Fruit fly (Drosophila melanogaster) whole organism, embryonic: Measurements from ENCODE around the gene CG33966.

ENCODE experiments used
- CG10431 ChIP-seq: fragments of 200-800 bp; sonication (Bioruptor generic); optimal IDR thresholded peaks from 3 replicates; lab custom pipeline; 2018; ENCODE audit warnings: missing biosample characterization, mild to moderate bottlenecking, missing genetic modification characterization
- CG12155 ChIP-seq: fragments of 200-800 bp; sonication (Bioruptor generic); optimal IDR thresholded peaks from 3 replicates; lab custom pipeline; 2016; ENCODE audit warnings: missing biosample characterization, missing genetic modification characterization
- CG1233 ChIP-seq: fragments of 200-800 bp; sonication (Bioruptor generic); optimal IDR thresholded peaks from 4 replicates; lab custom pipeline; 2018; ENCODE audit warnings: missing biosample characterization, mild to moderate bottlenecking, missing genetic modification characterization
- CG14965 ChIP-seq: fragments of 200-800 bp; sonication (Bioruptor generic); optimal IDR thresholded peaks from 2 replicates; lab custom pipeline; 2016; ENCODE audit warnings: missing biosample characterization, missing genetic modification characterization, borderline replicate concordance
- CG17568 ChIP-seq: fragments of 200-800 bp; sonication (Bioruptor generic); optimal IDR thresholded peaks from 2 replicates; lab custom pipeline; 2018; ENCODE audit warnings: missing biosample characterization, mild to moderate bottlenecking, missing genetic modification characterization, moderate library complexity
- CG17802 ChIP-seq: fragments of 200-800 bp; sonication (Bioruptor generic); optimal IDR thresholded peaks from 2 replicates; lab custom pipeline; 2018; ENCODE audit warnings: missing biosample characterization, mild to moderate bottlenecking, missing genetic modification characterization, moderate library complexity
- CG1792 ChIP-seq: fragments of 200-800 bp; sonication (Bioruptor generic); optimal IDR thresholded peaks from 2 replicates; lab custom pipeline; 2016; ENCODE audit warnings: missing biosample characterization, missing genetic modification characterization
- CG18011 ChIP-seq: fragments of 200-800 bp; sonication (Bioruptor generic); optimal IDR thresholded peaks from 2 replicates; lab custom pipeline; 2017; ENCODE audit warnings: missing biosample characterization, missing genetic modification characterization, mild to moderate bottlenecking, moderate library complexity, missing genotype
- CG18764 ChIP-seq: fragments of 200-800 bp; sonication (Bioruptor generic); optimal IDR thresholded peaks from 3 replicates; lab custom pipeline; 2016; ENCODE audit warnings: missing biosample characterization, missing genetic modification characterization
- CG2129 ChIP-seq: fragments of 200-800 bp; sonication (Bioruptor generic); IDR thresholded peaks from 2 replicates; pipeline ENCODE4 v1.3.6; 2022; ENCODE audit warnings: missing biosample characterization, missing genetic modification characterization; ENCODE audit not compliant: partially characterized antibody
- CG31388 ChIP-seq: fragments of 200-800 bp; sonication (Bioruptor generic); optimal IDR thresholded peaks from 2 replicates; lab custom pipeline; 2016; ENCODE audit warnings: missing biosample characterization, missing genetic modification characterization
- CG3847 ChIP-seq: fragments of 200-800 bp; sonication (Bioruptor generic); IDR thresholded peaks from 2 replicates; pipeline ENCODE4 v1.3.6; 2022; ENCODE audit warnings: missing biosample characterization, missing genetic modification characterization
- CG4282 ChIP-seq: fragments of 200-800 bp; sonication (Bioruptor generic); optimal IDR thresholded peaks from 2 replicates; lab custom pipeline; 2016; ENCODE audit warnings: missing biosample characterization, missing genetic modification characterization
- CG4854 ChIP-seq: fragments of 200-800 bp; sonication (Bioruptor generic); optimal IDR thresholded peaks from 2 replicates; lab custom pipeline; 2016; ENCODE audit warnings: missing biosample characterization, missing genetic modification characterization, inconsistent platforms
- CG6272 ChIP-seq: fragments of 200-800 bp; sonication (Bioruptor generic); IDR thresholded peaks from 2 replicates; pipeline ENCODE4 v1.3.6; 2022; ENCODE audit warnings: missing biosample characterization, missing genetic modification characterization
- CG7839 ChIP-seq: fragments of 200-800 bp; sonication (Bioruptor generic); optimal IDR thresholded peaks from 3 replicates; lab custom pipeline; 2018; ENCODE audit warnings: missing biosample characterization, mild to moderate bottlenecking, missing genetic modification characterization, moderate library complexity
- CG7987 ChIP-seq: fragments of 200-800 bp; sonication (Bioruptor generic); optimal IDR thresholded peaks from 2 replicates; lab custom pipeline; 2018; ENCODE audit warnings: missing biosample characterization, mild to moderate bottlenecking, missing genetic modification characterization, moderate library complexity
- CG8924 ChIP-seq: fragments of 200-800 bp; optimal IDR thresholded peaks from 3 replicates; lab custom pipeline; 2019; ENCODE audit warnings: missing biosample characterization, mild to moderate bottlenecking, missing genetic modification characterization, moderate library complexity
- CG8944 ChIP-seq: fragments of 200-800 bp; sonication (Bioruptor generic); optimal IDR thresholded peaks from 3 replicates; lab custom pipeline; 2016; ENCODE audit warnings: missing biosample characterization, missing genetic modification characterization
- CG9727 ChIP-seq: fragments of 200-800 bp; sonication (Bioruptor generic); optimal IDR thresholded peaks from 3 replicates; lab custom pipeline; 2017; ENCODE audit warnings: missing biosample characterization, mild to moderate bottlenecking, missing genetic modification characterization
- CHES-1-like ChIP-seq: fragments of 200-800 bp; sonication (Bioruptor generic); optimal IDR thresholded peaks from 2 replicates; lab custom pipeline; 2016; ENCODE audit warnings: missing biosample characterization, missing genetic modification characterization
- HLHmδ ChIP-seq: fragments of 200-800 bp; sonication (Bioruptor generic); optimal IDR thresholded peaks from 2 replicates; lab custom pipeline; 2018; ENCODE audit warnings: missing biosample characterization, mild to moderate bottlenecking, missing genetic modification characterization, moderate library complexity
- Mad ChIP-seq: fragments of 200-800 bp; sonication (Bioruptor generic); optimal IDR thresholded peaks from 2 replicates; lab custom pipeline; 2016; ENCODE audit warnings: missing biosample characterization, missing genetic modification characterization
- Max ChIP-seq: fragments of 200-800 bp; sonication (Bioruptor generic); optimal IDR thresholded peaks from 2 replicates; lab custom pipeline; 2016; ENCODE audit warnings: missing biosample characterization, mild to moderate bottlenecking, missing genetic modification characterization
- Mrtf ChIP-seq: fragments of 200-800 bp; sonication (Bioruptor generic); IDR thresholded peaks from 3 replicates; pipeline ENCODE4 v1.3.6; 2022; ENCODE audit warnings: missing biosample characterization, missing genetic modification characterization
- Opbp ChIP-seq: fragments of 200-800 bp; sonication (Bioruptor generic); IDR thresholded peaks from 3 replicates; pipeline ENCODE4 v1.3.6; 2022; ENCODE audit warnings: missing biosample characterization, missing genetic modification characterization; ENCODE audit not compliant: partially characterized antibody
- TFAM ChIP-seq: fragments of 200-800 bp; sonication (Bioruptor generic); optimal IDR thresholded peaks from 2 replicates; lab custom pipeline; 2017; ENCODE audit warnings: missing biosample characterization, missing genetic modification characterization, inconsistent platforms
- abd-A ChIP-seq: fragments of 200-800 bp; sonication (Bioruptor generic); optimal IDR thresholded peaks from 3 replicates; lab custom pipeline; 2019; ENCODE audit warnings: missing biosample characterization, mild to moderate bottlenecking, missing genetic modification characterization, moderate library complexity
- bcd ChIP-seq: fragments of 200-800 bp; sonication (Bioruptor generic); optimal IDR thresholded peaks from 2 replicates; lab custom pipeline; 2017; ENCODE audit warnings: missing biosample characterization, mild to moderate bottlenecking, missing genetic modification characterization
- btn ChIP-seq: fragments of 200-800 bp; sonication (Bioruptor generic); optimal IDR thresholded peaks from 2 replicates; lab custom pipeline; 2016; ENCODE audit warnings: missing biosample characterization, missing genetic modification characterization
- cwo ChIP-seq: fragments of 200-800 bp; sonication (Bioruptor generic); optimal IDR thresholded peaks from 3 replicates; lab custom pipeline; 2017; ENCODE audit warnings: missing biosample characterization, missing genetic modification characterization, mild to moderate bottlenecking, moderate library complexity, missing genetic modification reagents
- dimm ChIP-seq: fragments of 200-800 bp; sonication (Bioruptor generic); IDR thresholded peaks from 2 replicates; pipeline ENCODE4 v1.3.6; 2022; ENCODE audit warnings: missing biosample characterization, missing genetic modification characterization
- dysf ChIP-seq: fragments of 200-800 bp; sonication (Bioruptor generic); IDR thresholded peaks from 3 replicates; pipeline ENCODE4 v1.3.6; 2022; ENCODE audit warnings: missing biosample characterization, missing genetic modification characterization
- eve ChIP-seq, 2 experiments: fragments of >200 bp; optimal IDR thresholded peaks; 2 replicates each; lab custom pipeline; 2017; ENCODE audit warnings: missing biosample characterization in 2 of 2, missing genetic modification characterization in 2 of 2
- exex ChIP-seq: fragments of 200-800 bp; sonication (Bioruptor generic); optimal IDR thresholded peaks from 4 replicates; lab custom pipeline; 2018; ENCODE audit warnings: missing biosample characterization, mild to moderate bottlenecking, missing genetic modification characterization, moderate library complexity
- gfzf ChIP-seq: fragments of 200-800 bp; sonication (Bioruptor generic); optimal IDR thresholded peaks from 2 replicates; lab custom pipeline; 2016; ENCODE audit warnings: missing biosample characterization, mild to moderate bottlenecking, missing genetic modification characterization, moderate library complexity
- lbe ChIP-seq: fragments of 200-800 bp; sonication (Bioruptor generic); optimal IDR thresholded peaks from 2 replicates; lab custom pipeline; 2016; ENCODE audit warnings: missing biosample characterization, mild to moderate bottlenecking, missing genetic modification characterization
- lilli ChIP-seq: fragments of 200-800 bp; sonication (Bioruptor generic); optimal IDR thresholded peaks from 3 replicates; lab custom pipeline; 2016; ENCODE audit warnings: missing biosample characterization, missing genetic modification characterization
- lov ChIP-seq, 2 experiments: fragments of 200-800 bp in 1 of 2; fragments of >200 bp in 1 of 2; sonication (Bioruptor generic) in 1 of 2; IDR thresholded peaks in 1 of 2; optimal IDR thresholded peaks in 1 of 2; 2 replicates in 1 of 2; 3 replicates in 1 of 2; pipeline versions ENCODE4 v1.3.6 to Lab custom; 2017 to 2022; ENCODE audit warnings: missing biosample characterization in 1 of 2, missing genetic modification characterization in 1 of 2
- nmo ChIP-seq: fragments of 200-800 bp; sonication (Bioruptor generic); optimal IDR thresholded peaks from 2 replicates; lab custom pipeline; 2018; ENCODE audit warnings: missing biosample characterization, mild to moderate bottlenecking, missing genetic modification characterization, moderate library complexity
- pnt ChIP-seq: fragments of 200-800 bp; sonication (Bioruptor generic); optimal IDR thresholded peaks from 3 replicates; lab custom pipeline; 2016; ENCODE audit warnings: missing biosample characterization, missing genetic modification characterization
- seq ChIP-seq: fragments of 200-800 bp; sonication (Bioruptor generic); IDR thresholded peaks from 2 replicates; pipeline ENCODE4 v1.3.6; 2022; ENCODE audit warnings: missing biosample characterization, missing genetic modification characterization
- sima ChIP-seq: fragments of 200-800 bp; sonication (Bioruptor generic); optimal IDR thresholded peaks from 2 replicates; lab custom pipeline; 2016; ENCODE audit warnings: missing biosample characterization, missing genetic modification characterization
- sisA ChIP-seq: fragments of 200-800 bp; sonication (Bioruptor generic); IDR thresholded peaks from 2 replicates; pipeline ENCODE4 v1.3.6; 2022; ENCODE audit warnings: missing biosample characterization, missing genetic modification characterization
- tll ChIP-seq, 2 experiments: fragments of 200-800 bp in 1 of 2; fragments of >200 bp in 1 of 2; sonication (Bioruptor generic) in 1 of 2; optimal IDR thresholded peaks; 2 replicates each; lab custom pipeline; 2017 to 2019; ENCODE audit warnings: missing biosample characterization in 2 of 2, missing genetic modification characterization in 2 of 2, mild to moderate bottlenecking in 1 of 2, moderate library complexity in 1 of 2
- trem ChIP-seq: fragments of 200-800 bp; optimal IDR thresholded peaks from 3 replicates; lab custom pipeline; 2019; ENCODE audit warnings: missing biosample characterization, mild to moderate bottlenecking, missing genetic modification characterization, moderate library complexity
- usp ChIP-seq: fragments of >200 bp; optimal IDR thresholded peaks from 2 replicates; lab custom pipeline; 2017; ENCODE audit warnings: missing biosample characterization, missing genetic modification characterization
- zfh1 ChIP-seq: fragments of 200-800 bp; sonication (Bioruptor generic); IDR thresholded peaks from 3 replicates; pipeline ENCODE4 v1.3.6; 2022; ENCODE audit warnings: missing biosample characterization, missing genetic modification characterization
- zfh2 ChIP-seq: fragments of 200-800 bp; sonication (Bioruptor generic); optimal IDR thresholded peaks from 2 replicates; lab custom pipeline; 2016; ENCODE audit warnings: missing biosample characterization, missing genetic modification characterization

CG33966 gene

dm6 chr3L:1247627-1248295 is 13.8 kb downstream of the CG33966 start, which contains the start of the genes Psf1 and Sac1:
Psf1 (minus strand) TSS chr3L:1247677.
Sac1 (plus strand) TSS chr3L:1247817.
- TF ChIP-seq CG7987 (GFP tag; lab: Kevin White, UChicago) = no peak
- TF ChIP-seq abd-A (tag; lab: Kevin White, UChicago) = no peak
- TF ChIP-seq CG17802 (tag; lab: Kevin White, UChicago) = peak; percentile 74
- TF ChIP-seq pnt (GFP tag; lab: Kevin White, UChicago) = peak; percentile 7
- peak; percentile 67 for TF ChIP-seq zfh2 (GFP tag; lab: Kevin White, UChicago)
- TF ChIP-seq sisA (GFP tag; lab: Robert Waterston, UW) = peak; percentile 58
- TF ChIP-seq seq = no peak
- no peak for TF ChIP-seq CG31388 (GFP tag; lab: Kevin White, UChicago)
- peak; percentile 55 for TF ChIP-seq CG3847
- TF ChIP-seq Mad (GFP tag; lab: Kevin White, UChicago) = peak; percentile 17
- peak; percentile 80 for TF ChIP-seq nmo
- TF ChIP-seq CG4854 (GFP tag; lab: Kevin White, UChicago) = no peak
- TF ChIP-seq CG6272 (GFP tag; lab: Robert Waterston, UW) = peak; percentile 49; the same call in 1 of the 2 replicates
- no peak for TF ChIP-seq Mrtf (GFP tag; lab: Robert Waterston, UW)
- peak; percentile 60 for TF ChIP-seq Max (GFP tag; lab: Kevin White, UChicago)
- TF ChIP-seq dysf (GFP tag; lab: Robert Waterston, UW) = peak; percentile 58; the same call in 1 of the 3 replicates
- TF ChIP-seq lov (optimal IDR thresholded peaks at IDR 0.05; lab: Kevin White, UChicago) = no peak
- no peak for TF ChIP-seq lov (GFP tag; IDR thresholded peaks at IDR 0.05; lab: Robert Waterston, UW)
- no peak for TF ChIP-seq CG18011 (GFP tag; lab: Kevin White, UChicago)
- TF ChIP-seq CG8924 (tag; lab: Kevin White, UChicago) = peak; percentile 10
- TF ChIP-seq tll (GFP tag; optimal IDR thresholded peaks at IDR 0.05; lab: Kevin White, UChicago) = peak in 1 of 2 experiments; percentile 61
- TF ChIP-seq CG1792 (GFP tag; lab: Kevin White, UChicago) = peak; percentile 4
- peak; percentile 59 for TF ChIP-seq CG8944 (GFP tag; lab: Kevin White, UChicago)
- no peak for TF ChIP-seq exex
- no peak for TF ChIP-seq CG1233 (GFP tag; lab: Kevin White, UChicago)
- peak; percentile 66 for TF ChIP-seq CHES-1-like (GFP tag; lab: Kevin White, UChicago)
- TF ChIP-seq HLHmδ (GFP tag; lab: Kevin White, UChicago) = no peak
- TF ChIP-seq CG12155 (GFP tag; lab: Kevin White, UChicago) = peak; percentile 70
- TF ChIP-seq CG14965 (GFP tag; lab: Kevin White, UChicago) = no peak
- no peak for TF ChIP-seq CG4282 (GFP tag; lab: Kevin White, UChicago)
- TF ChIP-seq lbe (GFP tag; lab: Kevin White, UChicago) = no peak
- peak; percentile 36; the same call in 1 of the 3 replicates for TF ChIP-seq zfh1 (GFP tag; lab: Robert Waterston, UW)
- TF ChIP-seq Opbp (GFP tag; lab: Robert Waterston, UW) = peak; percentile 73
- peak; percentile 73 for TF ChIP-seq trem (tag; lab: Kevin White, UChicago)
- TF ChIP-seq CG17568 (GFP tag; lab: Kevin White, UChicago) = no peak
- peak; percentile 40 for TF ChIP-seq CG18764 (GFP tag; lab: Kevin White, UChicago)
- no peak for TF ChIP-seq btn (GFP tag; lab: Kevin White, UChicago)
- no peak for TF ChIP-seq TFAM
- no peak for TF ChIP-seq usp (GFP tag; lab: Kevin White, UChicago)
- peak; percentile 46 for TF ChIP-seq CG9727 (GFP tag; lab: Kevin White, UChicago)
- TF ChIP-seq lilli = peak; percentile 76
- no peak for TF ChIP-seq eve (GFP tag; optimal IDR thresholded peaks at IDR 0.05; lab: Kevin White, UChicago)
- TF ChIP-seq sima (GFP tag; lab: Kevin White, UChicago) = no peak
- no peak for TF ChIP-seq dimm (GFP tag; lab: Robert Waterston, UW)
- peak; percentile 36 for TF ChIP-seq CG7839 (tag; lab: Kevin White, UChicago)
- no peak for TF ChIP-seq CG10431 (GFP tag; lab: Kevin White, UChicago)
- peak; percentile 56 for TF ChIP-seq gfzf (GFP tag; lab: Kevin White, UChicago)
- peak; percentile 44 for TF ChIP-seq bcd (GFP tag; lab: Kevin White, UChicago)
- no peak for TF ChIP-seq cwo (GFP tag; lab: Kevin White, UChicago)
- peak; percentile 80 for TF ChIP-seq CG2129 (GFP tag; lab: Robert Waterston, UW)
